Worm (Caenorhabditis elegans): ENCODE data around the gene F58F9.4.

ce11 chrIV:6183757-6184156 lies 47.1 kb upstream of the F58F9.4 start, which contains the start of gene unc-77:
- TF ChIP-seq him-1 (tag; optimal IDR thresholded peaks at IDR 0.05) (no peak), W03F9.2 (tag; optimal IDR thresholded peaks at IDR 0.05) (no peak)

Data from whole organism, L4/young adult.